Worm (Caenorhabditis elegans): ENCODE results near the gene T02E9.5.

DNA sequence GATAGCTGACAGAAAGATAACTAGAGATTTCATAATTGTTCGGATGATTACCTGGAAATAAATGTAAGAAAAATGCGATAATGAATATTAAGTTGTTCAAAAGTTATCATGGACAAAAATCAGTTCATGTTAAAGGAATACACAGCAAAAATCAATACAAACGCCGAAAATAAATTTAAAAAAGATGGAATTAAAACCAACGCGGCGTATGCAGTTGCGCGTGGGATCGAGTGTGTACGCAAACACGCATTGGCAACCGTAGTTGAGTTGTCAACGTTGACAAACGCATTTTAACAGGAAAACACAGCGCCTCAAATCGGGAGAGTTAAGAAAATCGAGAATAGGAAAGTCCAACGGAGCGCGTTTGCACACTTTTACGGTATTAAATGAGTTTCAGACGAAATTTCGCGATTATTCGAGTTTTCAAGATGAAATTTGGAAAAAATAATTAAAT, 15.1 kb upstream of the T02E9.5 start, which contains the start of gene tmed-10:
- TF ChIP-seq Y53G8AR.9 (GFP tag; conservative IDR thresholded peaks at IDR 0.05), result no peak
- TF ChIP-seq ama-1 (optimal IDR thresholded peaks at IDR 0.05), result no peak
- TF ChIP-seq ama-1 (GFP tag; optimal IDR thresholded peaks at IDR 0.05), result no peak
- TF ChIP-seq snpc-1.3 (tag; optimal IDR thresholded peaks at IDR 0.05; ENCODE audit: insufficient read depth), result no peak

Data from whole organism, young adult.